Fruit fly (Drosophila melanogaster): Measurements from ENCODE around the gene CG18599.

CG18599 gene

dm6 chr3R:18298298-18298899, 30.8 kb downstream of the CG18599 start (continued):
- peak; percentile 54 for TF ChIP-seq CG12155 (GFP tag; optimal IDR thresholded peaks at IDR 0.05)
- no peak for TF ChIP-seq CG2712 (tag; optimal IDR thresholded peaks at IDR 0.05)
- TF ChIP-seq ci (GFP tag; IDR thresholded peaks at IDR 0.05), result peak; percentile 65; the same call in 2 of the 3 replicates
- TF ChIP-seq CG4820 (GFP tag; optimal IDR thresholded peaks at IDR 0.05), result no peak
- peak; percentile 56 for TF ChIP-seq CG32532 (GFP tag; IDR thresholded peaks at IDR 0.05)
- TF ChIP-seq chm (GFP tag; IDR thresholded peaks at IDR 0.05), result peak; percentile 24; the same call in 1 of the 2 replicates
- TF ChIP-seq prd (optimal IDR thresholded peaks at IDR 0.05), result no peak
- peak; percentile 58 for TF ChIP-seq prd (GFP tag; IDR thresholded peaks at IDR 0.05)
- TF ChIP-seq E2f1 (GFP tag; IDR thresholded peaks at IDR 0.05), result no peak
- TF ChIP-seq Lim3 (GFP tag; IDR thresholded peaks at IDR 0.05), result no peak
- peak; percentile 80; the same call in 2 of the 3 replicates for TF ChIP-seq CG34422 (GFP tag; IDR thresholded peaks at IDR 0.05)
- peak; percentile 70; the same call in 1 of the 3 replicates for TF ChIP-seq otp (GFP tag; IDR thresholded peaks at IDR 0.05)
- TF ChIP-seq wdn (GFP tag; IDR thresholded peaks at IDR 0.05), result no peak
- peak; percentile 96 for TF ChIP-seq crol (GFP tag; IDR thresholded peaks at IDR 0.05)
- peak; percentile 25 for TF ChIP-seq odd (GFP tag; optimal IDR thresholded peaks at IDR 0.05)
- no peak for TF ChIP-seq Blimp-1 (GFP tag; optimal IDR thresholded peaks at IDR 0.05)
- TF ChIP-seq sd (tag; optimal IDR thresholded peaks at IDR 0.05), result peak; percentile 72
- TF ChIP-seq CG4282 (GFP tag; optimal IDR thresholded peaks at IDR 0.05), result peak; percentile 13
- peak; percentile 41; the same call in 1 of the 2 replicates for TF ChIP-seq CG6689 (GFP tag; IDR thresholded peaks at IDR 0.05)
- peak; percentile 95 for TF ChIP-seq nerfin-1 (tag; optimal IDR thresholded peaks at IDR 0.05)
- TF ChIP-seq unpg (GFP tag; optimal IDR thresholded peaks at IDR 0.05), result peak; percentile 3
- TF ChIP-seq z (GFP tag; IDR thresholded peaks at IDR 0.05), result peak; percentile 74; the same call in 2 of the 3 replicates
- no peak for TF ChIP-seq br (optimal IDR thresholded peaks at IDR 0.05)
- TF ChIP-seq Ravus (GFP tag; IDR thresholded peaks at IDR 0.05), result no peak
- no peak for TF ChIP-seq YL-1 (GFP tag; optimal IDR thresholded peaks at IDR 0.05)
- no peak for TF ChIP-seq lov (optimal IDR thresholded peaks at IDR 0.05)
- TF ChIP-seq lov (GFP tag; IDR thresholded peaks at IDR 0.05), result no peak
- TF ChIP-seq CG15514 (GFP tag; optimal IDR thresholded peaks at IDR 0.05), result peak; percentile 11
- TF ChIP-seq BtbVII (GFP tag; optimal IDR thresholded peaks at IDR 0.05), result peak; percentile 25
- TF ChIP-seq Hmr (GFP tag; optimal IDR thresholded peaks at IDR 0.05), result peak; percentile 37
- peak; percentile 20; the same call in 1 of the 2 replicates for TF ChIP-seq peb (GFP tag; IDR thresholded peaks at IDR 0.05)
- peak; percentile 89 for TF ChIP-seq ac (GFP tag; optimal IDR thresholded peaks at IDR 0.05)
- no peak for TF ChIP-seq schlank (tag; optimal IDR thresholded peaks at IDR 0.05)
- TF ChIP-seq CG12219 (GFP tag; optimal IDR thresholded peaks at IDR 0.05), result peak; percentile 18
- no peak for TF ChIP-seq CG4328 (GFP tag; optimal IDR thresholded peaks at IDR 0.05)
- no peak for TF ChIP-seq Max (GFP tag; optimal IDR thresholded peaks at IDR 0.05)
- TF ChIP-seq CG6854 (GFP tag; optimal IDR thresholded peaks at IDR 0.05), result peak; percentile 42
- no peak for TF ChIP-seq CG14050 (GFP tag; IDR thresholded peaks at IDR 0.05)
- no peak for TF ChIP-seq Tbp (GFP tag; optimal IDR thresholded peaks at IDR 0.05)
- TF ChIP-seq CG10274 (GFP tag; optimal IDR thresholded peaks at IDR 0.05), result no peak
- TF ChIP-seq nom (GFP tag; optimal IDR thresholded peaks at IDR 0.05), result peak; percentile 26
- TF ChIP-seq CG17912 (GFP tag; optimal IDR thresholded peaks at IDR 0.05), result peak; percentile 49
- no peak for TF ChIP-seq stwl (tag; optimal IDR thresholded peaks at IDR 0.05)
- TF ChIP-seq slbo (GFP tag; IDR thresholded peaks at IDR 0.05), result peak; percentile 38
- peak; percentile 8 for TF ChIP-seq CG3281 (GFP tag; optimal IDR thresholded peaks at IDR 0.05)
- TF ChIP-seq Gug (GFP tag; IDR thresholded peaks at IDR 0.05), result 0 out of 4 replicates have a peak, but pooled peaks have one; percentile 9
- no peak for TF ChIP-seq MTF-1 (GFP tag; optimal IDR thresholded peaks at IDR 0.05; ENCODE audit: borderline replicate concordance)
- TF ChIP-seq HmgD (GFP tag; optimal IDR thresholded peaks at IDR 0.05), result peak; percentile 64
- TF ChIP-seq CG15479 (GFP tag; optimal IDR thresholded peaks at IDR 0.05), result peak; percentile 53
- TF ChIP-seq CG12769 (tag; optimal IDR thresholded peaks at IDR 0.05), result peak; percentile 16
- peak in 1 of 2 experiments; percentile 32 for TF ChIP-seq Hr51 (GFP tag; optimal IDR thresholded peaks at IDR 0.05)

Data from whole organism, embryonic.